Worm (Caenorhabditis elegans): ENCODE results near the gene flp-7.

DNA sequence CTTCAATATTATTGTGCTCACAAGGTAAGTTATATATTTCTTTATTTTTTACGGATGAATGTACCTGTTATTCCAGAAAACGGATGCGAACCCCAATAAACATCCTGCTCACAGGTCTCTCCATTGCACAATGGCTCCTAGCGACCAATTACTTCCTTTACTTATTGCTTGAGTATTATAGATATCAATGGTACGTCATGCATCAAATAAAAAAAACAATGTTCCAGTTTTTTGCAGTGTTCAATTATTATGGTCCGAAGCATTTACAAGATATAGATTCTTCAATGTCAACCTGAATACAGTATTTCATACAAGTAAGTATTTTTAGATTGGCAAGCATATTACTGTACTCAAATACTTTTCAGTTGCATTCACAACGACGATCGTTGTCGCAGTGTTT lies 47.3 kb downstream of the flp-7 start:
- TF ChIP-seq mab-5 (tag; optimal IDR thresholded peaks at IDR 0.05) (no peak), alr-1 (tag; optimal IDR thresholded peaks at IDR 0.05) (no peak)

All from whole organism, L2 larva.